Worm (Caenorhabditis elegans): ENCODE results near the gene ttm-1.

Gene ttm-1

ce11 chrIII:12978473-12979174 is 11.8 kb upstream of the ttm-1 start, which contains the start of the genes ubq-2 and frg-1 (continued):
- TF ChIP-seq unc-62 (GFP tag; optimal IDR thresholded peaks at IDR 0.05) (no peak), lin-40 (tag; optimal IDR thresholded peaks at IDR 0.05) (peak; percentile 84), mcd-1 (GFP tag; IDR thresholded peaks at IDR 0.05) (peak; percentile 90), rpc-1 (optimal IDR thresholded peaks at IDR 0.05) (peak; percentile 10), rpc-1 (tag; optimal IDR thresholded peaks at IDR 0.05) (no peak), ceh-91 (GFP tag; IDR thresholded peaks at IDR 0.05) (peak; percentile 60), tbx-9 (tag; optimal IDR thresholded peaks at IDR 0.05; ENCODE audit: borderline replicate concordance) (no peak), Y53F4B.3 (GFP tag; IDR thresholded peaks at IDR 0.05) (no peak), athp-1 (tag; optimal IDR thresholded peaks at IDR 0.05) (peak; percentile 30), Y56A3A.18 (GFP tag; IDR thresholded peaks at IDR 0.05) (no peak), ceh-79 (tag; optimal IDR thresholded peaks at IDR 0.05) (no peak), hmg-1.2 (GFP tag; IDR thresholded peaks at IDR 0.05) (peak; percentile 43), F23B12.7 (tag; optimal IDR thresholded peaks at IDR 0.05; ENCODE audit: insufficient read depth) (peak; percentile 60), K12H6.12 (tag; optimal IDR thresholded peaks at IDR 0.05) (peak; percentile 68), hlh-12 (tag; optimal IDR thresholded peaks at IDR 0.05) (no peak), F52B5.7 (tag; optimal IDR thresholded peaks at IDR 0.05) (no peak), C17E4.6 (GFP tag; IDR thresholded peaks at IDR 0.05) (peak; percentile 36; the same call in 1 of the 2 replicates), let-607 (tag; optimal IDR thresholded peaks at IDR 0.05) (peak in 1 of 2 experiments; percentile 67), attf-3 (GFP tag; conservative IDR thresholded peaks at IDR 0.05) (no peak), T07F8.4 (tag; optimal IDR thresholded peaks at IDR 0.05) (no peak), madf-6 (GFP tag; IDR thresholded peaks at IDR 0.05) (peak; percentile 92), F39B2.1 (GFP tag; IDR thresholded peaks at IDR 0.05) (no peak), rcor-1 (GFP tag; IDR thresholded peaks at IDR 0.05) (peak; percentile 80), fkh-3 (tag; optimal IDR thresholded peaks at IDR 0.05) (no peak), B0261.1 (tag; optimal IDR thresholded peaks at IDR 0.05) (no peak), F10E7.11 (tag; optimal IDR thresholded peaks at IDR 0.05) (no peak), gei-17 (GFP tag; optimal IDR thresholded peaks at IDR 0.05) (peak; percentile 57), ceh-27 (GFP tag; optimal IDR thresholded peaks at IDR 0.05) (peak; percentile 61), unc-130 (GFP tag; optimal IDR thresholded peaks at IDR 0.05) (no peak), lsl-1 (GFP tag; optimal IDR thresholded peaks at IDR 0.05) (peak; percentile 96), snpc-1.1 (tag; optimal IDR thresholded peaks at IDR 0.05; ENCODE audit: insufficient read depth) (peak; percentile 16), atf-7 (tag; optimal IDR thresholded peaks at IDR 0.05) (no peak), F57C9.4 (tag; optimal IDR thresholded peaks at IDR 0.05) (no peak), Y95B8A.8 (GFP tag; IDR thresholded peaks at IDR 0.05) (0 out of 2 replicates have a peak, but pooled peaks have one; percentile 65), attf-6 (GFP tag; IDR thresholded peaks at IDR 0.05) (0 out of 2 replicates have a peak, but pooled peaks have one; percentile 11), tbp1 (GFP tag; optimal IDR thresholded peaks at IDR 0.05) (peak; percentile 66), zfh-2 (GFP tag; conservative IDR thresholded peaks at IDR 0.05) (no peak), B0035.1 (tag; optimal IDR thresholded peaks at IDR 0.05) (peak; percentile 22), zim-3 (tag; optimal IDR thresholded peaks at IDR 0.05) (no peak), lin-35 (GFP tag; optimal IDR thresholded peaks at IDR 0.05) (peak in 2 of 3 experiments; percentile 22 to 70), lin-26 (GFP tag; IDR thresholded peaks at IDR 0.05) (no peak), B0336.3 (GFP tag; IDR thresholded peaks at IDR 0.05) (peak; percentile 55; the same call in 1 of the 2 replicates), mes-4 (tag; optimal IDR thresholded peaks at IDR 0.05) (no peak), nfyb-1 (GFP tag; IDR thresholded peaks at IDR 0.05) (peak; percentile 86), Y53G8AR.9 (GFP tag; conservative IDR thresholded peaks at IDR 0.05) (peak; percentile 77), D2030.7 (GFP tag; IDR thresholded peaks at IDR 0.05) (peak; percentile 79), rec-8 (tag; optimal IDR thresholded peaks at IDR 0.05) (peak in 1 of 2 experiments; percentile 15)

All from whole organism, young adult.